Worm (Caenorhabditis elegans): ENCODE measurements around the gene C06E4.3.
"Not testable (repeated sequence)": the region's sequence is repeated elsewhere in the genome, so short reads cannot be mapped to it uniquely, and the experiment has no call there.

Gene C06E4.3

ce11 chrIV:7250158-7250557 lies 10.5 kb upstream of the C06E4.3 start, which contains the start of gene D2024.18:
TSS of gene D2024.18 (plus strand) at chrIV:7250458.
- no peak for TF ChIP-seq snpc-1.2 (GFP tag; IDR thresholded peaks at IDR 0.05)

- TF ChIP-seq nhr-25 (tag; optimal IDR thresholded peaks at IDR 0.05; ENCODE audit: borderline replicate concordance, insufficient read depth), result no peak
- no peak for TF ChIP-seq hif-1 (tag; optimal IDR thresholded peaks at IDR 0.05)
- no peak for TF ChIP-seq mxl-3 (GFP tag; optimal IDR thresholded peaks at IDR 0.05)
- peak; percentile 1 for TF ChIP-seq mes-2 (tag; optimal IDR thresholded peaks at IDR 0.05; ENCODE audit: poor library complexity, severe bottlenecking)
- TF ChIP-seq lin-38 (GFP tag; IDR thresholded peaks at IDR 0.05), result no peak
- TF ChIP-seq daf-16 (GFP tag; optimal IDR thresholded peaks at IDR 0.05), result no peak
- TF ChIP-seq daf-16 (tag; optimal IDR thresholded peaks at IDR 0.05), result no peak
- peak; percentile 15 for TF ChIP-seq F49E8.2 (tag; optimal IDR thresholded peaks at IDR 0.05; ENCODE audit: borderline replicate concordance)
Measured at ce11 chrIV:7253271-7253670, 7.4 kb upstream of the C06E4.3 start.

- TF ChIP-seq Y48G9A.11 (GFP tag; IDR thresholded peaks at IDR 0.05); lin-15B (tag; optimal IDR thresholded peaks at IDR 0.05); R02D3.7 (tag; optimal IDR thresholded peaks at IDR 0.05): not testable (repeated sequence)
Measured at ce11 chrIV:7254690-7255089, 6.0 kb upstream of the C06E4.3 start, which contains the start of gene C06E4.5. TSS of gene C06E4.5 (plus strand) at chrIV:7254990.

ce11 chrIV:7258253-7258652 lies 2.4 kb upstream of the C06E4.3 start, which contains the start of gene C06E4.6:
TSS of gene C06E4.6 (minus strand) at chrIV:7258303.
- TF ChIP-seq nhr-77 (tag; optimal IDR thresholded peaks at IDR 0.05) (peak; percentile 7), nhr-6 (tag; optimal IDR thresholded peaks at IDR 0.05) (no peak), set-16 (GFP tag; IDR thresholded peaks at IDR 0.05) (no peak), zip-2 (tag; optimal IDR thresholded peaks at IDR 0.05) (no peak), nhr-28 (tag; optimal IDR thresholded peaks at IDR 0.05) (peak; percentile 96), lin-15B (tag; optimal IDR thresholded peaks at IDR 0.05) (no peak), hlh-30 (tag; optimal IDR thresholded peaks at IDR 0.05; ENCODE audit: insufficient read depth) (peak; percentile 62), duxl-1 (tag; optimal IDR thresholded peaks at IDR 0.05; ENCODE audit: poor library complexity) (no peak), D1046.2 (GFP tag; IDR thresholded peaks at IDR 0.05) (no peak), dmd-6 (GFP tag; IDR thresholded peaks at IDR 0.05) (peak; percentile 82), daf-16 (GFP tag; optimal IDR thresholded peaks at IDR 0.05) (no peak), daf-16 (tag; optimal IDR thresholded peaks at IDR 0.05) (peak; percentile 23), mdl-1 (tag; optimal IDR thresholded peaks at IDR 0.05) (peak in 1 of 2 experiments; percentile 66), saeg-2 (GFP tag; IDR thresholded peaks at IDR 0.05) (no peak), php-3 (GFP tag; IDR thresholded peaks at IDR 0.05) (no peak), hmg-1.1 (GFP tag; IDR thresholded peaks at IDR 0.05) (no peak), spr-1 (tag; optimal IDR thresholded peaks at IDR 0.05) (no peak), nhr-102 (tag; optimal IDR thresholded peaks at IDR 0.05) (peak; percentile 92), unc-39 (tag; optimal IDR thresholded peaks at IDR 0.05) (no peak), Y75B8A.6 (GFP tag; IDR thresholded peaks at IDR 0.05) (no peak), pqm-1 (tag; optimal IDR thresholded peaks at IDR 0.05) (peak; percentile 43)

DNA sequence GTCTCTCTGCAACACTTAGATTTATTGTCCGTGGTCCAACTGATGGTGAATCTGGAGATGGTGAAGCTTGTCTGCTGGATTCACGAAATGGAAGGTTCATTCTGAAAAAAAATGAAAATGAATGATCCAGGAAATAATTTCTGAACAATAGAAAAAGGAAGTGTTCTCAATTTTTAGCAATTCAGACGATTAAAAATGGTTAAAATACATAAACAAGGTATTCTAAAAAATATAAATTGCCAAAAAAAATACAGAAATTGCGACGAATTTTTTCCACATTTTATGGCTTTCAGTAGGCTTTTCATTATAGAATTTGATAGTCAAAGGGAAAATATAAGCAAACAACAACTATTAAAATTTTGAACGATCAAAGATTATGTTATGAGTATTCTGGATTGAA lies 2.5 kb downstream of the C06E4.3 start, which contains the start of gene glb-2:
glb-2 (minus strand) TSS at position 101 of the 400 bp plus-strand sequence.
- TF ChIP-seq fos-1 (tag; optimal IDR thresholded peaks at IDR 0.05) (no peak), nhr-237 (tag; optimal IDR thresholded peaks at IDR 0.05) (no peak), daf-16 (GFP tag; optimal IDR thresholded peaks at IDR 0.05) (no peak), daf-16 (tag; optimal IDR thresholded peaks at IDR 0.05) (no peak), ctbp-1 (GFP tag; IDR thresholded peaks at IDR 0.05) (no peak), vab-7 (GFP tag; IDR thresholded peaks at IDR 0.05) (no peak), Y105C5A.15 (GFP tag; IDR thresholded peaks at IDR 0.05) (no peak), sdz-12 (GFP tag; optimal IDR thresholded peaks at IDR 0.05) (no peak), madf-5 (GFP tag; IDR thresholded peaks at IDR 0.05) (no peak), ama-1 (optimal IDR thresholded peaks at IDR 0.05) (no peak), hif-1 (tag; optimal IDR thresholded peaks at IDR 0.05) (no peak), nhr-25 (tag; optimal IDR thresholded peaks at IDR 0.05; ENCODE audit: borderline replicate concordance, insufficient read depth) (no peak), Y48G9A.11 (GFP tag; IDR thresholded peaks at IDR 0.05) (no peak), nhr-76 (tag; optimal IDR thresholded peaks at IDR 0.05) (no peak), nhr-42 (GFP tag; IDR thresholded peaks at IDR 0.05) (no peak), dve-1 (tag; optimal IDR thresholded peaks at IDR 0.05; ENCODE audit: insufficient read depth) (no peak), lsy-2 (tag; optimal IDR thresholded peaks at IDR 0.05) (no peak), cey-2 (tag; optimal IDR thresholded peaks at IDR 0.05; ENCODE audit: borderline replicate concordance, insufficient read depth) (no peak), zfp-2 (tag; optimal IDR thresholded peaks at IDR 0.05) (no peak)

All from whole organism, L4 larva.